Fruit fly (Drosophila melanogaster): ENCODE results near the gene CG6015.

DNA sequence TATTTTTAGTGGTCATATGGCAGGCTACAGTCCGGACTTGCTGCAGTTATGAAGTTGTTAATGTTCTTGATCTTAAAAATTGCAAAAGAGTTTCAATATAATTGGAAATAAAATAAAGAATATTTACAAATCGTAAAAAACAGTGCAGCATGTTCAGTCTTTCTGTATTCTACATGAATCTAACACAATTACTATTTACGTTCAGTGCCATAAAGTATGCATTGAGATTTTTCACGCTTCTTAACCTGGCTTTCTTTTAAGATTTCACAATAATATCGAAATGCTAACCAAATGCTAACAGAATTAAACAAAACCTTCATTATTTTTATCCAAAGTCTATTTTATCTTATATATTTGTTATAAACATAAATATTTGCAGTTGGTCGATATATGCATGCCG, 38.5 kb upstream of the CG6015 start:
- TF ChIP-seq Sox102F (GFP tag; optimal IDR thresholded peaks at IDR 0.05) (no peak), Sox14 (GFP tag; optimal IDR thresholded peaks at IDR 0.05) (no peak), CG16779 (tag; optimal IDR thresholded peaks at IDR 0.05) (no peak), CG10631 (GFP tag; optimal IDR thresholded peaks at IDR 0.05) (no peak), fd85E (GFP tag; optimal IDR thresholded peaks at IDR 0.05) (no peak), CG15336 (GFP tag; IDR thresholded peaks at IDR 0.05) (no peak), CG6808 (GFP tag; optimal IDR thresholded peaks at IDR 0.05) (no peak), ss (GFP tag; optimal IDR thresholded peaks at IDR 0.05) (no peak)

All from whole organism, prepupa.